Worm (Caenorhabditis elegans): Measurements from ENCODE around the gene rps-18.

DNA sequence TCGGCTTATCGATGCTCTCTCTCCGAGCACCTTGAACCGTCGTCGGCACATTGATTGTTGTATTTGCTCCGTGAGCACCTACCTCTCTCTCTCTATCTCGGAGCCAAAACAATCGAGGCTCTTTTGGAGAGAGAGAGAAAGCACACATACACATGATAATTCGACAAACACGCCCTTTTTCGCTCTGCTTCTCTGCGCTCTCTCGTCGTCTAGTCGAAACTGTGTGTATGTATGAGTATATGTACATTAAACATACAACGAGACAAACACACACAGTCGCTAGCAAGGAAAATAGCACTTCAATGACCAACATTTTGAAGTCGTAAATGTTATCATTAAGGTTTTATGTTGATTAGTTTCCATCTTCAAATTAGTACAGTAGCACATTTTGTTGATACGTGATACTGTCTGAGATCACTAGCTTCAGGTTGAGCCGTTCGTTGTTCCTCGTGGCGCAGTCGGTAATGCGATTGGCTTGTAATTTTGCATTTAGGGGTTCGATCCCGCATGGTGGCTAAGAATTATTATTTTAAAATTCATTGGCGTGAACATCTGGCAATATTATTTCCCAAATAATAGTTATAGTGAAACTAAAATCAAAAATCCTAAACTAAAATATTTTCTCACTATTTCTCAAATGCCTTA is 49.6 kb downstream of the rps-18 start:
- TF ChIP-seq unc-62 (GFP tag; optimal IDR thresholded peaks at IDR 0.05): no peak
- no peak for TF ChIP-seq elt-3 (tag; optimal IDR thresholded peaks at IDR 0.05)
- no peak for TF ChIP-seq ceh-82 (tag; optimal IDR thresholded peaks at IDR 0.05)
- TF ChIP-seq ztf-11 (tag; optimal IDR thresholded peaks at IDR 0.05): no peak
- no peak for TF ChIP-seq nhr-77 (tag; optimal IDR thresholded peaks at IDR 0.05)
- TF ChIP-seq nhr-21 (tag; optimal IDR thresholded peaks at IDR 0.05): no peak
